Fruit fly (Drosophila melanogaster): ENCODE data around the gene CG8851.

DNA sequence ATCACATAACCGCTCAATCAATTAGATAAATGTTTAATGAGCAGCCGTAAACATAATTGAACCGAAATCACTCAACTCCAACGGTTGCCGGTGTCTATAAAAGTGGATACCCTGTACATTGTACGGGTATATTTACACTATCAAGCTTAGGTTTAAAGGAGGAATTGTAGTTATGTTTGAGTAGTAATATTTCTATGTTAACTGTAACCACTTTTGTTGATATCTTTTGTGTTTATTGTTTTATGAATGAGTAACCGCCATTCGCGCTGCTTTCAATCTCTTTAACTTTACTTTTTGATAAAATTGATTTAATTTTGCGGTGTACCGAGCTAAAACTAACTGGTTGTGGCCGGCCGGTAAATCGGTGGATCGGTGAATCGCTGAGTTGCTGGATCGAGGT, 37.4 kb upstream of the CG8851 start:
- TF ChIP-seq CTCF (optimal IDR thresholded peaks at IDR 0.05) (no peak), CG8478 (optimal IDR thresholded peaks at IDR 0.05) (no peak)

Data from S2 (cell line).